Worm (Caenorhabditis elegans): Measurements from ENCODE around the gene F59E12.3.
A peak's percentile ranks its signal among the peaks of the same experiment; 100 is the strongest.

Gene F59E12.3

DNA sequence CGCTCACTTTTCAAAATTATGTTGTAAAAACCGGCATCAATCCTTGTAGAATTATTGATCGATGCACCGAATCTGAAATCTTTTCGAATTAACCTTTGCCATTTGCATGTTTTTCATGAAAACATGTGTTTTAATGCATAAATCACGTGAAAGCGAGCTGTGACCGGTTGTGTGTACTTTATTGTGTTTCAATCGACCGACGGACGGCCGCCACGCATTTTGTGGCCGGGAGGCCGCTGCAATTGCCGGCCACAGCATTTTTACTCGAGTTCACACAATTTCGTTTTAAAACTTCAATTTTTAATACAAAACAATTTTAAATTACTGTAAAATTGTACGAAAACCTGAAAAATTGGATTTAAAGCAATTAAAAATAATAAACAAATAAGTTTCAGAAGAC is 50.8 kb downstream of the F59E12.3 start, which contains the start of gene C25H3.11 (continued):
- peak; percentile 41 for TF ChIP-seq tbp1 (GFP tag; optimal IDR thresholded peaks at IDR 0.05)
- TF ChIP-seq aptf-2 (GFP tag; conservative IDR thresholded peaks at IDR 0.05): 0 out of 2 replicates have a peak, but pooled peaks have one; percentile 28
- peak; percentile 31 for TF ChIP-seq repo-1 (tag; optimal IDR thresholded peaks at IDR 0.05)
- peak; percentile 17 for TF ChIP-seq athp-1 (tag; optimal IDR thresholded peaks at IDR 0.05)
- peak; percentile 15 for TF ChIP-seq ztf-18 (tag; optimal IDR thresholded peaks at IDR 0.05)
- no peak for TF ChIP-seq ceh-58 (GFP tag; IDR thresholded peaks at IDR 0.05)
- TF ChIP-seq madf-6 (GFP tag; IDR thresholded peaks at IDR 0.05): peak; percentile 12; the same call in 1 of the 2 replicates
- TF ChIP-seq him-1 (tag; optimal IDR thresholded peaks at IDR 0.05): no peak
- TF ChIP-seq K12H6.12 (tag; optimal IDR thresholded peaks at IDR 0.05): peak; percentile 20
- no peak for TF ChIP-seq attf-3 (GFP tag; conservative IDR thresholded peaks at IDR 0.05)
- no peak; the same call in 1 of the 2 replicates for TF ChIP-seq cebp-1 (GFP tag; IDR thresholded peaks at IDR 0.05)
- TF ChIP-seq cebp-1 (tag; optimal IDR thresholded peaks at IDR 0.05): peak; percentile 63
- TF ChIP-seq C17E4.6 (GFP tag; IDR thresholded peaks at IDR 0.05): no peak
- TF ChIP-seq lin-40 (tag; optimal IDR thresholded peaks at IDR 0.05): peak; percentile 6
- TF ChIP-seq Y53G8AR.9 (GFP tag; conservative IDR thresholded peaks at IDR 0.05): peak; percentile 29; the same call in 1 of the 2 replicates
- TF ChIP-seq pha-4 (tag; optimal IDR thresholded peaks at IDR 0.05): no peak

All from whole organism, young adult.